Fruit fly (Drosophila melanogaster) whole organism, pupa: ENCODE measurements around the gene gzl.

Experiments
- CG10348 ChIP-seq: fragments of 200-800 bp; sonication (Bioruptor generic); IDR thresholded peaks from 2 replicates; pipeline ENCODE4 v1.3.6; 2022; ENCODE audit warnings: missing biosample characterization, missing genetic modification characterization
- CG12605 ChIP-seq: fragments of 200-800 bp; sonication (Bioruptor generic); IDR thresholded peaks from 2 replicates; pipeline ENCODE4 v1.3.6; 2022; ENCODE audit warnings: missing biosample characterization, missing genetic modification characterization
- CG13204 ChIP-seq: fragments of 200-800 bp; sonication (Bioruptor generic); optimal IDR thresholded peaks from 2 replicates; lab custom pipeline; 2018; ENCODE audit warnings: missing biosample characterization, mild to moderate bottlenecking, missing genetic modification characterization, moderate library complexity
- CG14655 ChIP-seq: fragments of 200-800 bp; sonication (Bioruptor generic); optimal IDR thresholded peaks from 3 replicates; lab custom pipeline; 2017; ENCODE audit warnings: mild to moderate bottlenecking, missing biosample characterization, missing genetic modification reagents, missing genetic modification characterization
- CG15710 ChIP-seq: fragments of 200-800 bp; sonication (Bioruptor generic); optimal IDR thresholded peaks from 2 replicates; lab custom pipeline; 2018; ENCODE audit warnings: missing biosample characterization, mild to moderate bottlenecking, missing genetic modification characterization, moderate library complexity
- CG17806 ChIP-seq: fragments of 200-800 bp; sonication (Bioruptor generic); optimal IDR thresholded peaks from 2 replicates; lab custom pipeline; 2018; ENCODE audit warnings: missing biosample characterization, mild to moderate bottlenecking, missing genetic modification characterization, moderate library complexity
- CG32121 ChIP-seq: fragments of 200-800 bp; sonication (Bioruptor generic); IDR thresholded peaks from 2 replicates; pipeline ENCODE4 v1.3.6; 2022; ENCODE audit warnings: missing biosample characterization, missing genetic modification characterization
- CG34367 ChIP-seq: fragments of 200-800 bp; sonication (Bioruptor generic); optimal IDR thresholded peaks from 2 replicates; lab custom pipeline; 2018; ENCODE audit warnings: missing biosample characterization, mild to moderate bottlenecking, missing genetic modification characterization
- CG4496 ChIP-seq: fragments of 200-800 bp; sonication (Bioruptor generic); IDR thresholded peaks from 3 replicates; pipeline ENCODE4 v1.3.6; 2022; ENCODE audit warnings: missing biosample characterization, missing genetic modification characterization
- CG8159 ChIP-seq: fragments of 200-800 bp; sonication (Bioruptor generic); optimal IDR thresholded peaks from 3 replicates; lab custom pipeline; 2018; ENCODE audit warnings: missing biosample characterization, mild to moderate bottlenecking, missing genetic modification characterization, moderate library complexity
- CG8301 ChIP-seq: fragments of 200-800 bp; sonication (Bioruptor generic); optimal IDR thresholded peaks from 2 replicates; lab custom pipeline; 2018; ENCODE audit warnings: missing biosample characterization, mild to moderate bottlenecking, missing genetic modification characterization
- CG9948 ChIP-seq: fragments of 200-800 bp; sonication (Bioruptor generic); optimal IDR thresholded peaks from 2 replicates; lab custom pipeline; 2018; ENCODE audit warnings: missing biosample characterization, mild to moderate bottlenecking, missing genetic modification characterization, moderate library complexity
- D1 ChIP-seq: fragments of 200-800 bp; sonication (Bioruptor generic); optimal IDR thresholded peaks from 2 replicates; lab custom pipeline; 2018; ENCODE audit warnings: missing biosample characterization, mild to moderate bottlenecking, missing genetic modification characterization, moderate library complexity
- EcR ChIP-seq: fragments of 200-800 bp; sonication (Bioruptor generic); optimal IDR thresholded peaks from 3 replicates; lab custom pipeline; 2019; ENCODE audit warnings: missing biosample characterization, missing genetic modification characterization, mild to moderate bottlenecking, moderate library complexity, missing genetic modification reagents
- Ets98B ChIP-seq: fragments of 200-800 bp; sonication (Bioruptor generic); IDR thresholded peaks from 2 replicates; pipeline ENCODE4 v1.3.6; 2022; ENCODE audit warnings: missing biosample characterization, missing genetic modification characterization
- Pif1A ChIP-seq: fragments of 200-800 bp; sonication (Bioruptor generic); optimal IDR thresholded peaks from 3 replicates; lab custom pipeline; 2016; ENCODE audit warnings: missing biosample characterization, missing genetic modification characterization
- Pif1B ChIP-seq: fragments of 200-800 bp; sonication (Bioruptor generic); optimal IDR thresholded peaks from 3 replicates; lab custom pipeline; 2016; ENCODE audit warnings: missing biosample characterization, missing genetic modification characterization
- Snoo ChIP-seq: fragments of 200-800 bp; sonication (Bioruptor generic); optimal IDR thresholded peaks from 3 replicates; lab custom pipeline; 2017; ENCODE audit warnings: missing biosample characterization, mild to moderate bottlenecking, missing genetic modification characterization, inconsistent platforms
- fd96Ca ChIP-seq: fragments of 200-800 bp; sonication (Bioruptor generic); IDR thresholded peaks from 3 replicates; pipeline ENCODE4 v1.3.6; 2022; ENCODE audit warnings: missing biosample characterization, missing genetic modification characterization
- gl ChIP-seq: fragments of 200-800 bp; sonication (Bioruptor generic); optimal IDR thresholded peaks from 2 replicates; lab custom pipeline; 2018; ENCODE audit warnings: missing biosample characterization, mild to moderate bottlenecking, missing genetic modification characterization
- rn ChIP-seq: fragments of 200-800 bp; sonication (Bioruptor generic); IDR thresholded peaks from 2 replicates; pipeline ENCODE4 v1.3.6; 2022; ENCODE audit warnings: missing biosample characterization, missing genetic modification characterization

The gzl gene

dm6 chr3R:6382733-6383465 lies at the start of gene gzl:
gzl (plus strand) TSS chr3R:6382914.
- TF ChIP-seq fd96Ca (GFP tag; lab: Robert Waterston, UW), result no peak
- no peak for TF ChIP-seq CG10348 (GFP tag; lab: Robert Waterston, UW)
- TF ChIP-seq CG8159 (tag; lab: Kevin White, UChicago), result no peak
- TF ChIP-seq CG32121 (GFP tag; lab: Robert Waterston, UW), result no peak
- TF ChIP-seq, all 21 proteins: peak for 0

- TF ChIP-seq rn (GFP tag; lab: Robert Waterston, UW) (no peak), D1 (peak; percentile 63)
Measured at dm6 chr3R:6334906-6335433, 47.7 kb upstream of the gzl start, which contains the start of gene Osi19. Osi19 (plus strand) TSS chr3R:6335362.

- TF ChIP-seq Ets98B (GFP tag; lab: Robert Waterston, UW), result no peak
- no peak for TF ChIP-seq CG14655 (GFP tag; lab: Kevin White, UChicago)
- no peak for TF ChIP-seq CG12605
- no peak for TF ChIP-seq fd96Ca (GFP tag; lab: Robert Waterston, UW)
- TF ChIP-seq CG9948 (tag; lab: Kevin White, UChicago), result no peak
- no peak for TF ChIP-seq Pif1A
- no peak for TF ChIP-seq CG17806 (tag; lab: Kevin White, UChicago)
- no peak for TF ChIP-seq CG8159 (tag; lab: Kevin White, UChicago)
- no peak for TF ChIP-seq EcR (GFP tag; lab: Kevin White, UChicago)
- TF ChIP-seq CG8301 (tag; lab: Kevin White, UChicago), result no peak
- no peak for TF ChIP-seq CG15710 (tag; lab: Kevin White, UChicago)
- no peak for TF ChIP-seq CG13204
- TF ChIP-seq Snoo (tag; lab: Kevin White, UChicago), result no peak
- no peak for TF ChIP-seq CG4496 (GFP tag; lab: Robert Waterston, UW)
- TF ChIP-seq, all 21 proteins: peak for 0
Measured at dm6 chr3R:6337397-6337796, 45.3 kb upstream of the gzl start.

- no peak for TF ChIP-seq rn (GFP tag; lab: Robert Waterston, UW)
- TF ChIP-seq CG9948 (tag; lab: Kevin White, UChicago), result no peak
- no peak for TF ChIP-seq CG17806 (tag; lab: Kevin White, UChicago)
- TF ChIP-seq CG12605, result no peak
- TF ChIP-seq Snoo (tag; lab: Kevin White, UChicago), result no peak
- no peak for TF ChIP-seq Ets98B (GFP tag; lab: Robert Waterston, UW)
- no peak for TF ChIP-seq CG15710 (tag; lab: Kevin White, UChicago)
- no peak for TF ChIP-seq gl (tag; lab: Kevin White, UChicago)
- TF ChIP-seq CG8301 (tag; lab: Kevin White, UChicago), result no peak
- TF ChIP-seq Pif1B, result no peak
- TF ChIP-seq CG10348 (GFP tag; lab: Robert Waterston, UW), result no peak
- no peak for TF ChIP-seq EcR (GFP tag; lab: Kevin White, UChicago)
- TF ChIP-seq, all 21 proteins: peak for 0
Measured at dm6 chr3R:6339795-6340194, 42.9 kb upstream of the gzl start, which contains the start of gene Osi20. Osi20 (plus strand) TSS chr3R:6340095.

- no peak for TF ChIP-seq CG32121 (GFP tag; lab: Robert Waterston, UW)
- TF ChIP-seq CG17806 (tag; lab: Kevin White, UChicago), result no peak
- TF ChIP-seq CG34367 (tag; lab: Kevin White, UChicago), result no peak
- no peak for TF ChIP-seq gl (tag; lab: Kevin White, UChicago)
- TF ChIP-seq CG10348 (GFP tag; lab: Robert Waterston, UW), result no peak
- TF ChIP-seq CG4496 (GFP tag; lab: Robert Waterston, UW), result no peak
- no peak for TF ChIP-seq CG9948 (tag; lab: Kevin White, UChicago)
- TF ChIP-seq Pif1A, result no peak
- no peak for TF ChIP-seq fd96Ca (GFP tag; lab: Robert Waterston, UW)
- no peak for TF ChIP-seq CG15710 (tag; lab: Kevin White, UChicago)
- TF ChIP-seq EcR (GFP tag; lab: Kevin White, UChicago), result no peak
- no peak for TF ChIP-seq CG14655 (GFP tag; lab: Kevin White, UChicago)
Measured at dm6 chr3R:6341668-6342067, 41.0 kb upstream of the gzl start, which contains the start of gene CG17917. CG17917 (plus strand) TSS chr3R:6341968.

dm6 chr3R:6342702-6343101 lies 40.0 kb upstream of the gzl start, which contains the start of gene CG10298:
CG10298 (plus strand) TSS chr3R:6343002.
- TF ChIP-seq CG10348 (GFP tag; lab: Robert Waterston, UW) (no peak), CG32121 (GFP tag; lab: Robert Waterston, UW) (no peak), CG15710 (tag; lab: Kevin White, UChicago) (no peak), EcR (GFP tag; lab: Kevin White, UChicago) (no peak), Pif1A (no peak), Pif1B (no peak), CG9948 (tag; lab: Kevin White, UChicago) (no peak), CG34367 (tag; lab: Kevin White, UChicago) (no peak), rn (GFP tag; lab: Robert Waterston, UW) (no peak), CG17806 (tag; lab: Kevin White, UChicago) (no peak), Snoo (tag; lab: Kevin White, UChicago) (no peak), Ets98B (GFP tag; lab: Robert Waterston, UW) (no peak), CG4496 (GFP tag; lab: Robert Waterston, UW) (no peak), CG13204 (no peak), CG12605 (no peak)
